Fruit fly (Drosophila melanogaster): ENCODE data around the gene CG10616.

CG10616 gene

dm6 chr3L:12523941-12524340 is 52.4 kb downstream of the CG10616 start, which contains the start of the genes ver and Gcn5 (continued):
- TF ChIP-seq B-H1 (GFP tag; IDR thresholded peaks at IDR 0.05) (peak; percentile 93), CG11456 (GFP tag; IDR thresholded peaks at IDR 0.05) (peak; percentile 93), CG10267 (tag; optimal IDR thresholded peaks at IDR 0.05) (peak; percentile 88), HmgD (GFP tag; optimal IDR thresholded peaks at IDR 0.05) (no peak), stc (GFP tag; IDR thresholded peaks at IDR 0.05) (peak; percentile 93), luna (GFP tag; optimal IDR thresholded peaks at IDR 0.05) (peak; percentile 82), cad (GFP tag; optimal IDR thresholded peaks at IDR 0.05) (no peak), CG4360 (GFP tag; IDR thresholded peaks at IDR 0.05) (peak; percentile 63), pita (GFP tag; optimal IDR thresholded peaks at IDR 0.05) (no peak), CG7987 (GFP tag; optimal IDR thresholded peaks at IDR 0.05) (peak; percentile 81), Awh (GFP tag; IDR thresholded peaks at IDR 0.05) (peak; percentile 93), knrl (GFP tag; IDR thresholded peaks at IDR 0.05; ENCODE audit: partially characterized antibody) (no peak), sisA (GFP tag; IDR thresholded peaks at IDR 0.05) (peak; percentile 92), CG12071 (GFP tag; optimal IDR thresholded peaks at IDR 0.05) (peak; percentile 80), BEAF-32 (GFP tag; optimal IDR thresholded peaks at IDR 0.05) (peak; percentile 39), tio (GFP tag; optimal IDR thresholded peaks at IDR 0.05) (no peak), wor (GFP tag; IDR thresholded peaks at IDR 0.05) (peak; percentile 88), ATbp (GFP tag; optimal IDR thresholded peaks at IDR 0.05) (peak; percentile 85), gce (GFP tag; IDR thresholded peaks at IDR 0.05) (peak; percentile 90), Elba2 (GFP tag; optimal IDR thresholded peaks at IDR 0.05) (peak; percentile 21), CG34376 (GFP tag; optimal IDR thresholded peaks at IDR 0.05) (peak; percentile 62), HLH4C (GFP tag; IDR thresholded peaks at IDR 0.05; ENCODE audit: partially characterized antibody) (no peak), gcm2 (GFP tag; optimal IDR thresholded peaks at IDR 0.05) (peak; percentile 59), jigr1 (GFP tag; IDR thresholded peaks at IDR 0.05) (peak; percentile 86), HmgZ (tag; optimal IDR thresholded peaks at IDR 0.05) (peak; percentile 93), CG4282 (GFP tag; optimal IDR thresholded peaks at IDR 0.05) (peak; percentile 10), CG8388 (GFP tag; optimal IDR thresholded peaks at IDR 0.05) (peak; percentile 79), vfl (GFP tag; optimal IDR thresholded peaks at IDR 0.05) (peak; percentile 82)
